Fruit fly (Drosophila melanogaster) S2 (cell line): ENCODE data around the gene CG33784.

Source experiments
- CG8478 ChIP-seq: fragments of >200 bp; optimal IDR thresholded peaks from 2 replicates; lab custom pipeline; 2018
- CTCF ChIP-seq, 2 experiments: fragments of >200 bp; optimal IDR thresholded peaks; 2 replicates each; lab custom pipeline; 2018

- TF ChIP-seq CTCF (optimal IDR thresholded peaks at IDR 0.05; lab: Kevin White, UChicago): no peak
- TF ChIP-seq CG8478: no peak
These were observed 1.2 kb upstream of the CG33784 start, which contains the start of gene CG33783 for dm6 chr3R:10066470-10066869.
